Fruit fly (Drosophila melanogaster) whole organism, wandering third instar larva: ENCODE data around the gene CG8066.

ENCODE experiments used
- Abd-B ChIP-seq: fragments of >200 bp; optimal IDR thresholded peaks from 2 replicates; lab custom pipeline; 2017; ENCODE audit warnings: missing biosample characterization, missing genetic modification characterization
- CG32264 ChIP-seq: fragments of 200-800 bp; sonication (Bioruptor generic); optimal IDR thresholded peaks from 2 replicates; lab custom pipeline; 2016; ENCODE audit warnings: missing biosample characterization, missing genetic modification characterization
- CG9705 ChIP-seq: fragments of 200-800 bp; sonication (Bioruptor generic); optimal IDR thresholded peaks from 2 replicates; lab custom pipeline; 2018; ENCODE audit warnings: missing biosample characterization, mild to moderate bottlenecking, missing genetic modification characterization
- CrebA ChIP-seq: fragments of 200-800 bp; sonication (Bioruptor generic); optimal IDR thresholded peaks from 2 replicates; lab custom pipeline; 2016; ENCODE audit warnings: missing biosample characterization, mild to moderate bottlenecking, missing genetic modification characterization, borderline replicate concordance
- Dfd ChIP-seq: fragments of >200 bp; optimal IDR thresholded peaks from 2 replicates; lab custom pipeline; 2017; ENCODE audit warnings: missing biosample characterization, missing genetic modification characterization
- Dif ChIP-seq: fragments of 200-275, 200-300 bp; sonication (Bioruptor generic); optimal IDR thresholded peaks from 2 replicates; lab custom pipeline; 2018; ENCODE audit warnings: missing biosample characterization, missing genetic modification characterization; ENCODE audit not compliant: partially characterized antibody
- HLH106 ChIP-seq: fragments of 200-800 bp; optimal IDR thresholded peaks from 3 replicates; lab custom pipeline; 2019; ENCODE audit warnings: missing biosample characterization, mild to moderate bottlenecking, missing genetic modification characterization, moderate library complexity
- Hnf4 ChIP-seq: fragments of 200-800 bp; sonication (Bioruptor generic); optimal IDR thresholded peaks from 2 replicates; lab custom pipeline; 2016; ENCODE audit warnings: missing biosample characterization, mild to moderate bottlenecking, missing genetic modification characterization
- Hr83 ChIP-seq: fragments of 200-300 bp; sonication (Bioruptor generic); optimal IDR thresholded peaks from 2 replicates; lab custom pipeline; 2016; ENCODE audit warnings: missing biosample characterization, mild to moderate bottlenecking, missing genetic modification characterization, moderate library complexity; ENCODE audit not compliant: poor library complexity, severe bottlenecking
- Mio ChIP-seq: sonication (Bioruptor generic); optimal IDR thresholded peaks from 2 replicates; lab custom pipeline; 2016; ENCODE audit warnings: missing biosample characterization, missing genetic modification characterization
- Myc ChIP-seq: fragments of >200 bp; optimal IDR thresholded peaks from 2 replicates; lab custom pipeline; 2017
- N ChIP-seq: fragments of >200 bp; optimal IDR thresholded peaks from 2 replicates; lab custom pipeline; 2018; ENCODE audit warnings: missing biosample characterization, missing external identifiers, missing genetic modification characterization
- OdsH ChIP-seq: fragments of 200-800 bp; sonication (Bioruptor generic); optimal IDR thresholded peaks from 2 replicates; lab custom pipeline; 2016; ENCODE audit warnings: missing biosample characterization, mild to moderate bottlenecking, missing genetic modification characterization
- Vsx2 ChIP-seq: fragments of 200-300, 225-300 bp; sonication (Bioruptor generic); optimal IDR thresholded peaks from 2 replicates; lab custom pipeline; 2018; ENCODE audit warnings: missing biosample characterization, missing genetic modification characterization; ENCODE audit not compliant: partially characterized antibody
- br ChIP-seq: fragments of 200-800 bp; sonication (Bioruptor generic); optimal IDR thresholded peaks from 2 replicates; lab custom pipeline; 2016; ENCODE audit warnings: missing biosample characterization, missing genetic modification characterization
- brk ChIP-seq: fragments of 200-800 bp; sonication (Bioruptor generic); optimal IDR thresholded peaks from 2 replicates; lab custom pipeline; 2016; ENCODE audit warnings: missing biosample characterization, mild to moderate bottlenecking, missing genetic modification characterization
- dmrt93B ChIP-seq: fragments of 200-800 bp; sonication (Bioruptor generic); optimal IDR thresholded peaks from 2 replicates; lab custom pipeline; 2018; ENCODE audit warnings: missing biosample characterization, mild to moderate bottlenecking, missing genetic modification characterization
- dsf ChIP-seq: sonication (Bioruptor generic); optimal IDR thresholded peaks from 2 replicates; lab custom pipeline; 2016; ENCODE audit warnings: missing biosample characterization, missing genetic modification characterization, borderline replicate concordance
- ey ChIP-seq: fragments of 200-800 bp; sonication (Bioruptor generic); optimal IDR thresholded peaks from 2 replicates; lab custom pipeline; 2016; ENCODE audit warnings: missing biosample characterization, missing genetic modification characterization
- foxo ChIP-seq, 2 experiments: fragments of 200-800 bp; sonication (Bioruptor generic); optimal IDR thresholded peaks; 2 replicates in 1 of 2; 3 replicates in 1 of 2; lab custom pipeline; 2016 to 2017; ENCODE audit warnings: missing biosample characterization in 2 of 2, missing genetic modification characterization in 2 of 2
- h ChIP-seq: fragments of 200-800 bp; sonication (Bioruptor generic); optimal IDR thresholded peaks from 3 replicates; lab custom pipeline; 2016; ENCODE audit warnings: missing biosample characterization, mild to moderate bottlenecking, missing genetic modification characterization
- jim ChIP-seq: fragments of 175-275, 200-325 bp; sonication (Bioruptor generic); optimal IDR thresholded peaks from 2 replicates; lab custom pipeline; 2016; ENCODE audit warnings: missing biosample characterization, mild to moderate bottlenecking, missing genetic modification characterization
- lola ChIP-seq: fragments of >200 bp; optimal IDR thresholded peaks from 2 replicates; lab custom pipeline; 2017; ENCODE audit warnings: missing biosample characterization, missing genetic modification characterization
- pan ChIP-seq: fragments of >200 bp; optimal IDR thresholded peaks from 2 replicates; lab custom pipeline; 2017
- psq ChIP-seq: fragments of 200-800 bp; sonication (Bioruptor generic); optimal IDR thresholded peaks from 3 replicates; lab custom pipeline; 2017; ENCODE audit warnings: missing biosample characterization, mild to moderate bottlenecking, missing genetic modification characterization, moderate library complexity
- rgr ChIP-seq: fragments of 200-800 bp; sonication (Bioruptor generic); optimal IDR thresholded peaks from 3 replicates; lab custom pipeline; 2016; ENCODE audit warnings: missing biosample characterization, mild to moderate bottlenecking, missing genetic modification characterization
- sage ChIP-seq: fragments of 200-800 bp; sonication (Bioruptor generic); optimal IDR thresholded peaks from 2 replicates; lab custom pipeline; 2016; ENCODE audit warnings: missing biosample characterization, mild to moderate bottlenecking, missing genetic modification characterization
- sv ChIP-seq: fragments of 200-800 bp; sonication (Bioruptor generic); optimal IDR thresholded peaks from 3 replicates; lab custom pipeline; 2016; ENCODE audit warnings: missing biosample characterization, missing genetic modification characterization
- usp ChIP-seq: fragments of >200 bp; optimal IDR thresholded peaks from 2 replicates; lab custom pipeline; 2017; ENCODE audit warnings: missing biosample characterization, missing genetic modification characterization
- woc ChIP-seq: sonication (Bioruptor generic); optimal IDR thresholded peaks from 2 replicates; lab custom pipeline; 2016; ENCODE audit warnings: missing biosample characterization, mild to moderate bottlenecking, missing genetic modification characterization

CG8066 gene

DNA sequence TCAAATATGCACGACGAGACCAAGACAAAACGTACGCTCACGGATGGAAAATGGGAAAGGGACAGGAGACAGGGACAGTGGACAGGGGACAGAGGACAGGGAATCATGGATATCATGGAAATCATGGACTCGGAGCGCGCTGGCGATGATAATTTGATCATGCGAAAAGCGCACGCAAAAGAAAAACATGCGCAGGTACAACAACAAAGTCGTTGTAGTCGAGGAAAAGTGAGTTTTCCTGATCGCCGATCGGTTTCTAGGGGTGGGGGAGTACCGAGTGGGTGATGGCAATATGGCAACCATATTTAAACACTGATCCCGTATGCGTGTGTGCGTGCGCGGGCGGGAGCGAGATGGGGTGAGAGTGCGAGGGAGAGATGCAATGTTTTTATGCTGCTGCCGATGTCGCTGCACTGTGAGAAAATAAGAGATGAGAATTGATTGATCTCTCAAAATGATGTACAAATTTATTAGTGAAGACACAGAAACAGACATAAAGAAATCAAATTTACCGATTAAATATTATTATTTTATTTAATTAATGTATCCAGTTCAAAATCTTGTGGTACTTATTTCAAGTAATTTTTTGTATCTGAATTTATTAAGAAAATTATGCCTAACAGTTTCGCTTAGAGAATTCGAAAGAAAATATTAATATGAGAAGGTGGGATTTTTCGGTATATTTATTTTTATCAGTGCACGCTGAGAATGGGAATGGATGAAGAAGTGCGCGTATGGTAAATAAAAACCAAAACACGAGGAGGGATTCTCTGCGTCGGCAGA lies 22.3 kb upstream of the CG8066 start:
- peak; percentile 41 for TF ChIP-seq sv (GFP tag; lab: Kevin White, UChicago)
- TF ChIP-seq pan (lab: Kevin White, UChicago) = peak; percentile 76
- no peak for TF ChIP-seq brk (GFP tag; lab: Kevin White, UChicago)
- no peak for TF ChIP-seq dsf (GFP tag; lab: Kevin White, UChicago)
- TF ChIP-seq br (GFP tag; lab: Kevin White, UChicago) = no peak
- TF ChIP-seq foxo (GFP tag; optimal IDR thresholded peaks at IDR 0.05; lab: Kevin White, UChicago) = peak in 1 of 2 experiments; percentile 32
- no peak for TF ChIP-seq usp (GFP tag; lab: Kevin White, UChicago)
- peak; percentile 18 for TF ChIP-seq psq (GFP tag; lab: Kevin White, UChicago)
- TF ChIP-seq OdsH (GFP tag; lab: Kevin White, UChicago) = peak; percentile 20
- TF ChIP-seq rgr (GFP tag; lab: Kevin White, UChicago) = peak; percentile 15
- TF ChIP-seq h = peak; percentile 17
- peak; percentile 14 for TF ChIP-seq HLH106 (tag; lab: Kevin White, UChicago)

DNA sequence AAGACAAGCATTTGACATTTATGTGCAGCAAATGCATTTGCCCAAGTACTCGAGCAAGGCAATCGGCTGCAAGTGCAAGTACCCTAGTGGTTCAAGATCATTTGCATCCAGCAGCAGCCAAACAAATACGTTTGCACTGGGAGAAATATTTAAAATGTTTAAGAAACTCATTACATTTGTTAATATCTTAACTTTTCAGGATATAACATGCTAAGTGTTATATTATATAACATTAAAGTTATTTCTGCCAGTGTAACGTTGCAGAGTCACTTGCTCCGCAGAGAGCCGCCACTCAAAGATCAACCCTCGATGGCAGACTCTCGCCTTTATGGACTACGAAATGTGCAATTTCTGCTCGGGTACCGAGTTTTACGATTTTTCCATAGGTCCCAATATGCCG lies 20.8 kb upstream of the CG8066 start:
- no peak for TF ChIP-seq CG32264 (GFP tag; lab: Kevin White, UChicago)
- TF ChIP-seq Myc = no peak
- no peak for TF ChIP-seq HLH106 (tag; lab: Kevin White, UChicago)
- TF ChIP-seq Dfd (GFP tag; lab: Kevin White, UChicago) = no peak
- no peak for TF ChIP-seq ey
- TF ChIP-seq br (GFP tag; lab: Kevin White, UChicago) = no peak
- no peak for TF ChIP-seq sage (GFP tag; lab: Kevin White, UChicago)
- no peak for TF ChIP-seq rgr (GFP tag; lab: Kevin White, UChicago)
- no peak for TF ChIP-seq h
- TF ChIP-seq jim = no peak
- no peak for TF ChIP-seq N (GFP tag; lab: Kevin White, UChicago)
- no peak for TF ChIP-seq Dif
- no peak for TF ChIP-seq Vsx2 (GFP tag; lab: Kevin White, UChicago)

DNA sequence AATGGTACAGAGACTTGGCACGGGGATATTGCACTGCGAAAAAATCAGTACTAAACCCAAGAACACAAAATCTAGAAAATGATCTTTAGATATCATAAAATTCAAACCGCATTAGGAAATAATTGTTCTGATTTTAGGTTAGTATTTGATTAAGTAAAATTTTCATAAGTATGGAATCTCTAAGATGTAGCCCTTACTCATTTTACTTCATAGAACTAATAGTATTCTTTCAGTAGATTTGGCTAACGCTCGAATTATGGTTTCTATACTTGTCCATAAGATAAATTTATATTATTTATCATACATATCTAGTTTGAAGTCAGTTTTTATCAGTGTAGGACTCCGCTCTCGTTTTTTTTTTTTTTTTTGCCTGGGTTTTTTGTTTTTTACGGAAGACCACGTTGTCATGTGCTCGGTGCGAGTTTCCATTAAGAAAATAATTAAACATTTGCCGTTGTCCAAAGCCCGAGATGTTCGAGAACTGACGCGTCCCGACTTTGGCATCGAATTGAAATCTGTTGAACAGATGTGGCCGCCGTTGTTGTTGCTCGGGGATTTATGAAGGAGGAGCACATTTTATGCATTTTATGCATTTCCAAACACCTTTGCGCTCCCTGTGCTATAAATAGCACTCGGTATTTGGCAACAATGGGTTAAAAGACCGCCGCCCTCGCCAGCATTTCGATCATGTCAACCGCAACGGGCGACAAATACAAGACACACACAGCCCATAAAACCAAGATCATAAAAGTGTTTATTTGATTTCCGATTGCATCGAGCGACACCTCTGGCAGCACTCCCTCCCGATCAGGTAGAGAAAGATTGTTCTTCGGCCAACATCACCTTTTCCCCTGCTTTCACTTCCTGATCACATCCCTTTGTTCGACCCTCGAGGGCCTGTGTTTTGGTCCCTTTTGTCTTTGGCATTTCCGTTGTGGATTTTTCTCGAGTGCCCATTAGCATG lies 18.1 kb upstream of the CG8066 start:
- TF ChIP-seq dsf (GFP tag; lab: Kevin White, UChicago) (no peak), Abd-B (GFP tag; lab: Kevin White, UChicago) (no peak), CrebA (no peak), lola (GFP tag; lab: Kevin White, UChicago) (no peak), OdsH (GFP tag; lab: Kevin White, UChicago) (no peak), CG32264 (GFP tag; lab: Kevin White, UChicago) (no peak), jim (no peak)

DNA sequence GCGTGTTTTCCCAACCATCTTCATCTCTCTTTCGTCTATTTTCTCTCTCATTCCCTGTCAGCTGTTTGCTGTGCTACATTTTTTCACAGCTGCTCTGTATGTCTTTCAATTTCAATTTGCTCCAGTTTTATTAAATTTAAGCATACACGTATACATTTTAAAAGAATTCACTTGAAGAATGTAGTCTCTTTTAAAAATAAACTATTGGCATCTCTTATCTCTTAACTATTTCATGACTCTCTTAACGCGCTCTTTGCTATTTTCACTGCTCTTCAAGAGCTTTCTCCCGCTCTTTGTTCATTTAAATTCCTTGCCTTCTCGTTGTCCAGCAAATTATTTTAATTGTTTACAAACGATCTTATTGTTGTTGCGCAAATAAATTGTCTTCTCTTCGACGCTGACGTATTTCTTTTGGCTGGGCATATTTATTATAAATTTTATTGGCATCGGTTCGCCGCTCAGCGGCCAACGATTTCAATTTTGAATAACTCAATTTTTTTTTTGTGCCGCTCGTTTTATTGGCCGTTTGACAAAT lies 11.5 kb upstream of the CG8066 start:
- TF ChIP-seq sage (GFP tag; lab: Kevin White, UChicago) (no peak), Abd-B (GFP tag; lab: Kevin White, UChicago) (no peak), psq (GFP tag; lab: Kevin White, UChicago) (no peak), Dfd (GFP tag; lab: Kevin White, UChicago) (no peak), dsf (GFP tag; lab: Kevin White, UChicago) (no peak), Hnf4 (no peak), OdsH (GFP tag; lab: Kevin White, UChicago) (no peak), pan (lab: Kevin White, UChicago) (no peak), usp (GFP tag; lab: Kevin White, UChicago) (no peak), woc (GFP tag; lab: Kevin White, UChicago) (no peak), CG9705 (GFP tag; lab: Kevin White, UChicago) (no peak), Dif (no peak), rgr (GFP tag; lab: Kevin White, UChicago) (no peak), Mio (GFP tag; lab: Kevin White, UChicago) (no peak), dmrt93B (GFP tag; lab: Kevin White, UChicago) (no peak), jim (no peak), h (no peak), Hr83 (GFP tag; lab: Kevin White, UChicago) (no peak), foxo (GFP tag; optimal IDR thresholded peaks at IDR 0.05; lab: Kevin White, UChicago) (no peak), lola (GFP tag; lab: Kevin White, UChicago) (no peak)
